Fruit fly (Drosophila melanogaster) whole organism, embryonic: ENCODE measurements around the gene CG31122.
A peak's percentile ranks its signal among the peaks of the same experiment; 100 is the strongest.

Source experiments
- Ada2b ChIP-seq: fragments of 200-800 bp; sonication (Bioruptor generic); IDR thresholded peaks from 2 replicates; pipeline ENCODE4 v1.3.6; 2022; ENCODE audit warnings: missing biosample characterization, missing genetic modification characterization
- CG10462 ChIP-seq: fragments of 200-800 bp; sonication (Bioruptor generic); optimal IDR thresholded peaks from 2 replicates; lab custom pipeline; 2016; ENCODE audit warnings: missing biosample characterization, missing genetic modification characterization
- CG11723 ChIP-seq: fragments of 200-800 bp; sonication (Bioruptor generic); optimal IDR thresholded peaks from 2 replicates; lab custom pipeline; 2017; ENCODE audit warnings: missing biosample characterization, mild to moderate bottlenecking, missing genetic modification characterization
- CG12299 ChIP-seq: fragments of 200-800 bp; sonication (Bioruptor generic); optimal IDR thresholded peaks from 2 replicates; lab custom pipeline; 2018; ENCODE audit warnings: missing biosample characterization, mild to moderate bottlenecking, missing genetic modification characterization
- CG13296 ChIP-seq: fragments of 200-800 bp; sonication (Bioruptor generic); optimal IDR thresholded peaks from 3 replicates; lab custom pipeline; 2018; ENCODE audit warnings: missing biosample characterization, mild to moderate bottlenecking, missing genetic modification characterization
- CG15269 ChIP-seq: fragments of 200-800 bp; sonication (Bioruptor generic); optimal IDR thresholded peaks from 2 replicates; lab custom pipeline; 2018; ENCODE audit warnings: missing biosample characterization, mild to moderate bottlenecking, missing genetic modification characterization, moderate library complexity
- CG1529 ChIP-seq: fragments of 200-800 bp; sonication (Bioruptor generic); optimal IDR thresholded peaks from 3 replicates; lab custom pipeline; 2018; ENCODE audit warnings: missing biosample characterization, missing genetic modification characterization
- CG1603 ChIP-seq: fragments of 200-800 bp; sonication (Bioruptor generic); optimal IDR thresholded peaks from 2 replicates; lab custom pipeline; 2019; ENCODE audit warnings: missing biosample characterization, mild to moderate bottlenecking, missing genetic modification characterization, moderate library complexity
- CG16863 ChIP-seq: fragments of 200-800 bp; sonication (Bioruptor generic); optimal IDR thresholded peaks from 3 replicates; lab custom pipeline; 2016; ENCODE audit warnings: missing biosample characterization, missing genetic modification characterization
- CG17359 ChIP-seq: fragments of 200-800 bp; sonication (Bioruptor generic); optimal IDR thresholded peaks from 3 replicates; lab custom pipeline; 2018; ENCODE audit warnings: missing biosample characterization, mild to moderate bottlenecking, missing genetic modification characterization, moderate library complexity
- CG2202 ChIP-seq: fragments of 200-800 bp; sonication (Bioruptor generic); optimal IDR thresholded peaks from 2 replicates; lab custom pipeline; 2018; ENCODE audit warnings: missing biosample characterization, mild to moderate bottlenecking, missing genetic modification characterization
- CG2875 ChIP-seq: fragments of 200-800 bp; sonication (Bioruptor generic); optimal IDR thresholded peaks from 2 replicates; lab custom pipeline; 2017; ENCODE audit warnings: missing biosample characterization, mild to moderate bottlenecking, missing genetic modification characterization, missing genetic modification reagents
- CG31365 ChIP-seq: fragments of 200-800 bp; sonication (Bioruptor generic); optimal IDR thresholded peaks from 2 replicates; lab custom pipeline; 2018; ENCODE audit warnings: missing biosample characterization, mild to moderate bottlenecking, missing genetic modification characterization
- CG32767 ChIP-seq: fragments of 200-800 bp; sonication (Bioruptor generic); IDR thresholded peaks from 2 replicates; pipeline ENCODE4 v1.3.6; 2022; ENCODE audit warnings: missing biosample characterization, missing genetic modification characterization
- CG4854 ChIP-seq: fragments of 200-800 bp; sonication (Bioruptor generic); optimal IDR thresholded peaks from 2 replicates; lab custom pipeline; 2016; ENCODE audit warnings: missing biosample characterization, missing genetic modification characterization, inconsistent platforms
- CG5180 ChIP-seq: fragments of 200-800 bp; sonication (Bioruptor generic); optimal IDR thresholded peaks from 3 replicates; lab custom pipeline; 2017; ENCODE audit warnings: missing biosample characterization, missing genetic modification characterization, mild to moderate bottlenecking, moderate library complexity, missing genetic modification reagents
- CG6254 ChIP-seq: fragments of 200-800 bp; sonication (Bioruptor generic); optimal IDR thresholded peaks from 3 replicates; lab custom pipeline; 2017; ENCODE audit warnings: mild to moderate bottlenecking, missing biosample characterization, missing genetic modification reagents, missing genetic modification characterization
- CG7928 ChIP-seq: fragments of 200-800 bp; sonication (Bioruptor generic); optimal IDR thresholded peaks from 2 replicates; lab custom pipeline; 2017; ENCODE audit warnings: missing biosample characterization, mild to moderate bottlenecking, missing genetic modification characterization
- CG7987 ChIP-seq: fragments of 200-800 bp; sonication (Bioruptor generic); optimal IDR thresholded peaks from 2 replicates; lab custom pipeline; 2018; ENCODE audit warnings: missing biosample characterization, mild to moderate bottlenecking, missing genetic modification characterization, moderate library complexity
- CG9727 ChIP-seq: fragments of 200-800 bp; sonication (Bioruptor generic); optimal IDR thresholded peaks from 3 replicates; lab custom pipeline; 2017; ENCODE audit warnings: missing biosample characterization, mild to moderate bottlenecking, missing genetic modification characterization
- E2f2 ChIP-seq: fragments of 200-800 bp; sonication (Bioruptor generic); IDR thresholded peaks from 2 replicates; pipeline ENCODE4 v1.3.6; 2022; ENCODE audit warnings: missing biosample characterization, missing genetic modification characterization
- Gug ChIP-seq: fragments of 200-800 bp; sonication (Bioruptor generic); IDR thresholded peaks from 4 replicates; pipeline ENCODE4 v1.3.6; 2022; ENCODE audit warnings: missing biosample characterization, missing genetic modification characterization
- H2.0 ChIP-seq: fragments of 200-800 bp; sonication (Bioruptor generic); IDR thresholded peaks from 2 replicates; pipeline ENCODE4 v1.3.6; 2022; ENCODE audit warnings: missing biosample characterization, missing genetic modification characterization
- HHEX ChIP-seq: fragments of 200-800 bp; sonication (Bioruptor generic); optimal IDR thresholded peaks from 3 replicates; lab custom pipeline; 2017; ENCODE audit warnings: missing biosample characterization, mild to moderate bottlenecking, missing genetic modification characterization, missing genetic modification reagents
- Hr78 ChIP-seq, 2 experiments: fragments of 200-800 bp in 1 of 2; fragments of >200 bp in 1 of 2; sonication (Bioruptor generic) in 1 of 2; optimal IDR thresholded peaks; 2 replicates each; lab custom pipeline; 2017 to 2019; ENCODE audit warnings: missing biosample characterization in 2 of 2, missing genetic modification characterization in 2 of 2, mild to moderate bottlenecking in 1 of 2, moderate library complexity in 1 of 2
- Hsf ChIP-seq: fragments of 200-800 bp; sonication (Bioruptor generic); optimal IDR thresholded peaks from 3 replicates; lab custom pipeline; 2016; ENCODE audit warnings: missing biosample characterization, missing genetic modification characterization
- NC2β ChIP-seq: fragments of 200-800 bp; sonication (Bioruptor generic); optimal IDR thresholded peaks from 2 replicates; lab custom pipeline; 2016; ENCODE audit warnings: missing biosample characterization, missing genetic modification characterization
- Taf1 ChIP-seq: fragments of 200-800 bp; sonication (Bioruptor generic); IDR thresholded peaks from 2 replicates; pipeline ENCODE4 v1.3.6; 2022; ENCODE audit warnings: missing biosample characterization, missing genetic modification characterization
- Xbp1 ChIP-seq: fragments of 200-800 bp; sonication (Bioruptor generic); optimal IDR thresholded peaks from 3 replicates; lab custom pipeline; 2016; ENCODE audit warnings: missing biosample characterization, mild to moderate bottlenecking, missing genetic modification characterization
- chinmo ChIP-seq: fragments of 200-800 bp; sonication (Bioruptor generic); IDR thresholded peaks from 4 replicates; pipeline ENCODE4 v1.3.6; 2022; ENCODE audit warnings: missing biosample characterization, missing genetic modification characterization; ENCODE audit not compliant: partially characterized antibody
- corto ChIP-seq: fragments of 200-800 bp; sonication (Bioruptor generic); optimal IDR thresholded peaks from 2 replicates; lab custom pipeline; 2016; ENCODE audit warnings: missing biosample characterization, mild to moderate bottlenecking, missing genetic modification characterization, moderate library complexity
- cwo ChIP-seq: fragments of 200-800 bp; sonication (Bioruptor generic); optimal IDR thresholded peaks from 3 replicates; lab custom pipeline; 2017; ENCODE audit warnings: missing biosample characterization, missing genetic modification characterization, mild to moderate bottlenecking, moderate library complexity, missing genetic modification reagents
- ems ChIP-seq: fragments of 200-800 bp; sonication (Bioruptor generic); optimal IDR thresholded peaks from 3 replicates; lab custom pipeline; 2016; ENCODE audit warnings: missing biosample characterization, missing genetic modification characterization
- en ChIP-seq: fragments of 200-800 bp; sonication (Bioruptor generic); optimal IDR thresholded peaks from 2 replicates; lab custom pipeline; 2016; ENCODE audit warnings: missing biosample characterization, missing genetic modification characterization
- ftz-f1 ChIP-seq: fragments of 200-800 bp; sonication (Bioruptor generic); optimal IDR thresholded peaks from 2 replicates; lab custom pipeline; 2016; ENCODE audit warnings: missing biosample characterization, missing genetic modification characterization
- grau ChIP-seq: fragments of 200-800 bp; optimal IDR thresholded peaks from 3 replicates; lab custom pipeline; 2019; ENCODE audit warnings: missing biosample characterization, mild to moderate bottlenecking, missing genetic modification characterization, moderate library complexity
- hth ChIP-seq: fragments of >200 bp; optimal IDR thresholded peaks from 2 replicates; lab custom pipeline; 2017; ENCODE audit warnings: inconsistent platforms
- jigr1 ChIP-seq: fragments of 200-800 bp; sonication (Bioruptor generic); IDR thresholded peaks from 3 replicates; pipeline ENCODE4 v1.3.6; 2022; ENCODE audit warnings: missing biosample characterization, missing genetic modification characterization
- jing ChIP-seq: fragments of 200-800 bp; sonication (Bioruptor generic); optimal IDR thresholded peaks from 2 replicates; lab custom pipeline; 2018; ENCODE audit warnings: missing biosample characterization, mild to moderate bottlenecking, missing genetic modification characterization
- klu ChIP-seq: fragments of 200-800 bp; sonication (Bioruptor generic); IDR thresholded peaks from 2 replicates; pipeline ENCODE4 v1.3.6; 2022; ENCODE audit warnings: missing biosample characterization, missing genetic modification characterization
- lilli ChIP-seq: fragments of 200-800 bp; sonication (Bioruptor generic); optimal IDR thresholded peaks from 3 replicates; lab custom pipeline; 2016; ENCODE audit warnings: missing biosample characterization, missing genetic modification characterization
- nmo ChIP-seq: fragments of 200-800 bp; sonication (Bioruptor generic); optimal IDR thresholded peaks from 2 replicates; lab custom pipeline; 2018; ENCODE audit warnings: missing biosample characterization, mild to moderate bottlenecking, missing genetic modification characterization, moderate library complexity
- pho ChIP-seq: fragments of 200-800 bp; sonication (Bioruptor generic); optimal IDR thresholded peaks from 2 replicates; lab custom pipeline; 2016; ENCODE audit warnings: missing biosample characterization, missing genetic modification characterization
- rib ChIP-seq: fragments of 200-800 bp; sonication (Bioruptor generic); IDR thresholded peaks from 2 replicates; pipeline ENCODE4 v1.3.6; 2022; ENCODE audit warnings: missing biosample characterization, missing genetic modification characterization
- sc ChIP-seq, 3 experiments: fragments of >200 bp in 2 of 3; fragments of 200-800 bp in 1 of 3; sonication (Bioruptor generic) in 1 of 3; optimal IDR thresholded peaks; 2 replicates in 2 of 3; 3 replicates in 1 of 3; lab custom pipeline; 2017; ENCODE audit warnings: mild to moderate bottlenecking in 1 of 3, missing biosample characterization in 1 of 3, missing genetic modification characterization in 1 of 3, missing genetic modification reagents in 1 of 3
- slbo ChIP-seq: fragments of 200-800 bp; sonication (Bioruptor generic); IDR thresholded peaks from 2 replicates; pipeline ENCODE4 v1.3.6; 2022; ENCODE audit warnings: missing biosample characterization, missing genetic modification characterization
- stc ChIP-seq: fragments of 200-800 bp; sonication (Bioruptor generic); IDR thresholded peaks from 2 replicates; pipeline ENCODE4 v1.3.6; 2022; ENCODE audit warnings: missing biosample characterization, missing genetic modification characterization
- tio ChIP-seq: fragments of 200-800 bp; sonication (Bioruptor generic); optimal IDR thresholded peaks from 2 replicates; lab custom pipeline; 2017; ENCODE audit warnings: missing biosample characterization, missing genetic modification characterization, inconsistent platforms
- unc-4 ChIP-seq: fragments of 200-800 bp; sonication (Bioruptor generic); IDR thresholded peaks from 2 replicates; pipeline ENCODE4 v1.3.6; 2022; ENCODE audit warnings: missing biosample characterization, missing genetic modification characterization; ENCODE audit not compliant: partially characterized antibody
- vfl ChIP-seq: fragments of 200-800 bp; sonication (Bioruptor generic); optimal IDR thresholded peaks from 2 replicates; lab custom pipeline; 2016; ENCODE audit warnings: missing biosample characterization, missing genetic modification characterization
- vvl ChIP-seq: fragments of 200-800 bp; sonication (Bioruptor generic); IDR thresholded peaks from 2 replicates; pipeline ENCODE4 v1.3.6; 2022; ENCODE audit warnings: missing biosample characterization, missing genetic modification characterization

CG31122 gene

dm6 chr3R:18393436-18393835, 19.2 kb downstream of the CG31122 start (continued):
- TF ChIP-seq Hsf (GFP tag; lab: Kevin White, UChicago) (no peak), E2f2 (GFP tag; lab: Robert Waterston, UW) (peak; percentile 36; the same call in 1 of the 2 replicates), NC2β (GFP tag; lab: Kevin White, UChicago) (no peak), CG16863 (GFP tag; lab: Kevin White, UChicago) (no peak), ems (GFP tag; lab: Kevin White, UChicago) (no peak), CG13296 (GFP tag; lab: Kevin White, UChicago) (peak; percentile 22), CG5180 (GFP tag; lab: Kevin White, UChicago) (no peak), ftz-f1 (no peak), rib (GFP tag; lab: Robert Waterston, UW) (no peak), slbo (GFP tag; lab: Robert Waterston, UW) (peak; percentile 76), stc (GFP tag; lab: Robert Waterston, UW) (peak; percentile 36; the same call in 1 of the 2 replicates), lilli (GFP tag; lab: Kevin White, UChicago) (peak; percentile 49), corto (peak; percentile 38), Xbp1 (GFP tag; lab: Kevin White, UChicago) (peak; percentile 46), nmo (GFP tag; lab: Kevin White, UChicago) (peak; percentile 52), CG9727 (GFP tag; lab: Kevin White, UChicago) (peak; percentile 54), CG17359 (tag; lab: Kevin White, UChicago) (no peak), CG7987 (GFP tag; lab: Kevin White, UChicago) (no peak), H2.0 (GFP tag; lab: Robert Waterston, UW) (peak; percentile 31; the same call in 1 of the 2 replicates), CG12299 (peak; percentile 21), klu (GFP tag; lab: Robert Waterston, UW) (peak; percentile 40), vvl (GFP tag; lab: Robert Waterston, UW) (peak; percentile 63; the same call in 1 of the 2 replicates), grau (peak; percentile 70), CG4854 (GFP tag; lab: Kevin White, UChicago) (no peak), unc-4 (GFP tag; lab: Robert Waterston, UW) (no peak), hth (lab: Kevin White, UChicago) (no peak), en (GFP tag; lab: Kevin White, UChicago) (no peak), CG32767 (GFP tag; lab: Robert Waterston, UW) (0 out of 2 replicates have a peak, but pooled peaks have one; percentile 47), CG11723 (no peak), CG7928 (GFP tag; lab: Kevin White, UChicago) (no peak), CG6254 (GFP tag; lab: Kevin White, UChicago) (no peak), CG2875 (GFP tag; lab: Kevin White, UChicago) (peak; percentile 19), pho (GFP tag; lab: Kevin White, UChicago) (no peak), jigr1 (GFP tag; lab: Robert Waterston, UW) (no peak), CG10462 (GFP tag; lab: Kevin White, UChicago) (no peak), CG1603 (tag; lab: Kevin White, UChicago) (no peak), CG15269 (tag; lab: Kevin White, UChicago) (no peak), sc (optimal IDR thresholded peaks at IDR 0.05; lab: Kevin White, UChicago) (no peak), sc (GFP tag; optimal IDR thresholded peaks at IDR 0.05; lab: Kevin White, UChicago) (no peak), vfl (GFP tag; lab: Kevin White, UChicago) (no peak), cwo (GFP tag; lab: Kevin White, UChicago) (no peak), Gug (peak; percentile 26; the same call in 1 of the 4 replicates), Hr78 (GFP tag; optimal IDR thresholded peaks at IDR 0.05; lab: Kevin White, UChicago) (no peak), CG31365 (tag; lab: Kevin White, UChicago) (no peak), jing (GFP tag; lab: Kevin White, UChicago) (no peak), HHEX (GFP tag; lab: Kevin White, UChicago) (no peak), chinmo (GFP tag; lab: Robert Waterston, UW) (no peak), Taf1 (GFP tag; lab: Robert Waterston, UW) (no peak), tio (GFP tag; lab: Kevin White, UChicago) (no peak), CG2202 (tag; lab: Kevin White, UChicago) (no peak), Ada2b (GFP tag; lab: Robert Waterston, UW) (no peak), CG1529 (GFP tag; lab: Kevin White, UChicago) (no peak)
